Worm (Caenorhabditis elegans) whole organism, early embryonic: ENCODE results near the gene nas-33.

Experiments
- B0310.2 ChIP-seq: sonication (generic microtip); optimal IDR thresholded peaks from 2 replicates; lab custom pipeline; 2016; ENCODE audit warnings: mild to moderate bottlenecking, missing genetic modification characterization, missing compliant biosample characterization
- F13C5.2 ChIP-seq: sonication (generic microtip); optimal IDR thresholded peaks from 2 replicates; lab custom pipeline; 2017; ENCODE audit warnings: mild to moderate bottlenecking, missing genetic modification characterization, inconsistent platforms, missing compliant biosample characterization
- aly-1 ChIP-seq: sonication (generic microtip); optimal IDR thresholded peaks from 2 replicates; lab custom pipeline; 2016; ENCODE audit warnings: missing genetic modification characterization, missing compliant biosample characterization
- ama-1 ChIP-seq: fragments of 150-350 bp; optimal IDR thresholded peaks from 2 replicates; lab custom pipeline; 2014
- ceh-13 ChIP-seq: fragments of 200-800 bp; sonication (Bioruptor generic); optimal IDR thresholded peaks from 2 replicates; lab custom pipeline; 2018; ENCODE audit warnings: mild to moderate bottlenecking, missing genetic modification characterization, missing compliant biosample characterization
- ceh-36 ChIP-seq: sonication (generic microtip); optimal IDR thresholded peaks from 2 replicates; lab custom pipeline; 2016; ENCODE audit warnings: missing genetic modification characterization, inconsistent platforms, missing compliant biosample characterization
- ets-7 ChIP-seq: sonication (generic microtip); optimal IDR thresholded peaks from 2 replicates; lab custom pipeline; 2016; ENCODE audit warnings: missing genotype, missing genetic modification characterization, missing compliant biosample characterization
- flt-1 ChIP-seq: fragments of 200-800 bp; sonication (Bioruptor generic); IDR thresholded peaks from 2 replicates; pipeline ENCODE4 v1.3.6; 2022; ENCODE audit warnings: missing genetic modification characterization, missing compliant biosample characterization
- hmbx-1 ChIP-seq: sonication (generic microtip); optimal IDR thresholded peaks from 2 replicates; lab custom pipeline; 2016; ENCODE audit warnings: mild to moderate bottlenecking, missing genetic modification characterization, missing compliant biosample characterization
- hmg-4 ChIP-seq: fragments of 200-800 bp; sonication (Bioruptor generic); optimal IDR thresholded peaks from 2 replicates; lab custom pipeline; 2018; ENCODE audit warnings: mild to moderate bottlenecking, missing genetic modification characterization, missing compliant biosample characterization
- hnd-1 ChIP-seq: sonication (generic microtip); optimal IDR thresholded peaks from 2 replicates; lab custom pipeline; 2016; ENCODE audit warnings: missing genetic modification characterization, missing compliant biosample characterization
- pes-1 ChIP-seq: fragments of 200-800 bp; sonication (Bioruptor generic); IDR thresholded peaks from 2 replicates; pipeline ENCODE4 v1.3.6; 2022; ENCODE audit warnings: missing genetic modification reagents, missing genetic modification characterization, missing compliant biosample characterization
- scrt-1 ChIP-seq: fragments of 200-800 bp; sonication (Bioruptor generic); IDR thresholded peaks from 2 replicates; pipeline ENCODE4 v1.3.6; 2022; ENCODE audit warnings: missing genetic modification characterization, missing compliant biosample characterization
- sea-1 ChIP-seq: fragments of 200-800 bp; sonication (Bioruptor generic); conservative IDR thresholded peaks from 2 replicates; pipeline ENCODE4 v1.3.6; 2022; ENCODE audit warnings: missing genetic modification characterization, missing compliant biosample characterization
- tbx-11 ChIP-seq: fragments of 200-800 bp; sonication (Bioruptor generic); IDR thresholded peaks from 2 replicates; pipeline ENCODE4 v1.3.6; 2022; ENCODE audit warnings: missing genetic modification characterization, missing compliant biosample characterization
- tbx-37 ChIP-seq: fragments of 200-800 bp; sonication (Bioruptor generic); conservative IDR thresholded peaks from 2 replicates; pipeline ENCODE4 v1.3.6; 2022; ENCODE audit warnings: missing genetic modification reagents, missing genetic modification characterization, missing compliant biosample characterization
- tra-4 ChIP-seq: sonication (generic microtip); optimal IDR thresholded peaks from 2 replicates; lab custom pipeline; 2017; ENCODE audit warnings: missing genetic modification characterization, missing compliant biosample characterization

The nas-33 gene

ce11 chrX:6437545-6437944 is 17.5 kb downstream of the nas-33 start, which contains the start of gene K10C2.8:
Gene K10C2.8 (minus strand): TSS chrX:6437645.
- TF ChIP-seq scrt-1 (GFP tag; lab: Robert Waterston, UW): no peak

ce11 chrX:6435812-6436211 is 19.2 kb downstream of the nas-33 start:
- TF ChIP-seq tra-4 (tag; lab: Kevin White, UChicago) (no peak), aly-1 (tag; lab: Kevin White, UChicago) (no peak), B0310.2 (tag; lab: Kevin White, UChicago) (no peak), scrt-1 (GFP tag; lab: Robert Waterston, UW) (no peak), flt-1 (GFP tag; lab: Robert Waterston, UW) (no peak), F13C5.2 (tag; lab: Kevin White, UChicago) (no peak), ets-7 (no peak), pes-1 (GFP tag; lab: Robert Waterston, UW) (no peak), ceh-36 (tag; lab: Kevin White, UChicago) (no peak), ceh-13 (GFP tag; lab: Kevin White, UChicago) (no peak)

ce11 chrX:6433688-6434087 is 21.4 kb downstream of the nas-33 start, which contains the start of gene K10C2.2:
Gene K10C2.2 (minus strand): TSS chrX:6433788.
- TF ChIP-seq ets-7 (no peak), tbx-11 (no peak), aly-1 (tag; lab: Kevin White, UChicago) (no peak), pes-1 (GFP tag; lab: Robert Waterston, UW) (no peak), hnd-1 (tag; lab: Kevin White, UChicago) (no peak), tra-4 (tag; lab: Kevin White, UChicago) (no peak), F13C5.2 (tag; lab: Kevin White, UChicago) (no peak), sea-1 (no peak), flt-1 (GFP tag; lab: Robert Waterston, UW) (no peak), ceh-13 (GFP tag; lab: Kevin White, UChicago) (no peak), scrt-1 (GFP tag; lab: Robert Waterston, UW) (no peak), hmg-4 (GFP tag; lab: Kevin White, UChicago) (no peak), hmbx-1 (tag; lab: Kevin White, UChicago) (no peak)

ce11 chrX:6430510-6430909 is 24.5 kb downstream of the nas-33 start, which contains the start of gene ctsa-2:
Gene ctsa-2 (minus strand): TSS chrX:6430610.
- no peak for TF ChIP-seq ceh-36 (tag; lab: Kevin White, UChicago)
- no peak for TF ChIP-seq tbx-37 (GFP tag; lab: Robert Waterston, UW)
- TF ChIP-seq hnd-1 (tag; lab: Kevin White, UChicago): no peak
- TF ChIP-seq ama-1 (lab: Kevin White, UChicago): no peak
- TF ChIP-seq tbx-11: no peak
- TF ChIP-seq scrt-1 (GFP tag; lab: Robert Waterston, UW): no peak
- no peak for TF ChIP-seq tra-4 (tag; lab: Kevin White, UChicago)
- no peak for TF ChIP-seq F13C5.2 (tag; lab: Kevin White, UChicago)
- TF ChIP-seq B0310.2 (tag; lab: Kevin White, UChicago): no peak

- no peak for TF ChIP-seq B0310.2 (tag; lab: Kevin White, UChicago)
- TF ChIP-seq flt-1 (GFP tag; lab: Robert Waterston, UW): no peak
- no peak for TF ChIP-seq pes-1 (GFP tag; lab: Robert Waterston, UW)
- TF ChIP-seq F13C5.2 (tag; lab: Kevin White, UChicago): no peak
- TF ChIP-seq hnd-1 (tag; lab: Kevin White, UChicago): no peak
- no peak for TF ChIP-seq tbx-11
- TF ChIP-seq ama-1 (lab: Kevin White, UChicago): no peak
- TF ChIP-seq hmg-4 (GFP tag; lab: Kevin White, UChicago): no peak
- TF ChIP-seq scrt-1 (GFP tag; lab: Robert Waterston, UW): no peak
These were observed 25.5 kb downstream of the nas-33 start for ce11 chrX:6429552-6429951.

ce11 chrX:6427147-6427546 is 27.9 kb downstream of the nas-33 start:
- TF ChIP-seq flt-1 (GFP tag; lab: Robert Waterston, UW): no peak
- TF ChIP-seq sea-1: no peak
- no peak for TF ChIP-seq tbx-37 (GFP tag; lab: Robert Waterston, UW)
- no peak for TF ChIP-seq hmbx-1 (tag; lab: Kevin White, UChicago)

ce11 chrX:6420681-6421080 is 34.4 kb downstream of the nas-33 start, which contains the start of gene K10C2.12:
Gene K10C2.12 (minus strand): TSS chrX:6420781.
- TF ChIP-seq B0310.2 (tag; lab: Kevin White, UChicago) (no peak), ceh-36 (tag; lab: Kevin White, UChicago) (no peak), aly-1 (tag; lab: Kevin White, UChicago) (no peak), tbx-37 (GFP tag; lab: Robert Waterston, UW) (no peak), F13C5.2 (tag; lab: Kevin White, UChicago) (no peak), hnd-1 (tag; lab: Kevin White, UChicago) (no peak), ets-7 (no peak), scrt-1 (GFP tag; lab: Robert Waterston, UW) (no peak), ama-1 (lab: Kevin White, UChicago) (no peak), pes-1 (GFP tag; lab: Robert Waterston, UW) (no peak), flt-1 (GFP tag; lab: Robert Waterston, UW) (no peak), tbx-11 (no peak), ceh-13 (GFP tag; lab: Kevin White, UChicago) (no peak), tra-4 (tag; lab: Kevin White, UChicago) (no peak), sea-1 (no peak), hmbx-1 (tag; lab: Kevin White, UChicago) (no peak), hmg-4 (GFP tag; lab: Kevin White, UChicago) (no peak)

ce11 chrX:6419113-6419512 is 35.9 kb downstream of the nas-33 start:
- TF ChIP-seq ama-1 (lab: Kevin White, UChicago) (no peak), tbx-37 (GFP tag; lab: Robert Waterston, UW) (no peak), pes-1 (GFP tag; lab: Robert Waterston, UW) (no peak), tbx-11 (no peak), ets-7 (no peak), sea-1 (no peak), aly-1 (tag; lab: Kevin White, UChicago) (no peak), F13C5.2 (tag; lab: Kevin White, UChicago) (no peak), tra-4 (tag; lab: Kevin White, UChicago) (no peak), hnd-1 (tag; lab: Kevin White, UChicago) (no peak), flt-1 (GFP tag; lab: Robert Waterston, UW) (no peak), hmg-4 (GFP tag; lab: Kevin White, UChicago) (no peak), hmbx-1 (tag; lab: Kevin White, UChicago) (no peak), scrt-1 (GFP tag; lab: Robert Waterston, UW) (no peak), ceh-36 (tag; lab: Kevin White, UChicago) (no peak), ceh-13 (GFP tag; lab: Kevin White, UChicago) (no peak)
